Fruit fly (Drosophila melanogaster) whole organism, embryonic: ENCODE measurements around the gene scrib.
A peak's percentile ranks its signal among the peaks of the same experiment; 100 is the strongest.

Experiments used
- Ada2b ChIP-seq: fragments of 200-800 bp; sonication (Bioruptor generic); IDR thresholded peaks from 2 replicates; pipeline ENCODE4 v1.3.6; 2022; ENCODE audit warnings: missing biosample characterization, missing genetic modification characterization
- Atf3 ChIP-seq: fragments of 200-800 bp; sonication (Bioruptor generic); optimal IDR thresholded peaks from 3 replicates; lab custom pipeline; 2016; ENCODE audit warnings: missing biosample characterization, missing genetic modification characterization
- Awh ChIP-seq: fragments of 200-800 bp; sonication (Bioruptor generic); IDR thresholded peaks from 2 replicates; pipeline ENCODE4, ENCODE4 v1.3.6; 2022; ENCODE audit warnings: missing biosample characterization, missing genetic modification characterization
- CG10565 ChIP-seq: fragments of 200-800 bp; sonication (Bioruptor generic); optimal IDR thresholded peaks from 3 replicates; lab custom pipeline; 2016; ENCODE audit warnings: missing biosample characterization, mild to moderate bottlenecking, missing genetic modification characterization
- CG11504 ChIP-seq: fragments of 200-800 bp; sonication (Bioruptor generic); optimal IDR thresholded peaks from 3 replicates; lab custom pipeline; 2019; ENCODE audit warnings: missing biosample characterization, mild to moderate bottlenecking, missing genetic modification characterization, moderate library complexity
- CG11695 ChIP-seq: fragments of 200-800 bp; sonication (Bioruptor generic); IDR thresholded peaks from 3 replicates; pipeline ENCODE4 v1.3.6; 2022; ENCODE audit warnings: missing biosample characterization, missing genetic modification characterization
- CG12659 ChIP-seq: fragments of 200-800 bp; sonication (Bioruptor generic); optimal IDR thresholded peaks from 3 replicates; lab custom pipeline; 2017; ENCODE audit warnings: mild to moderate bottlenecking, missing biosample characterization, missing genetic modification reagents, missing genetic modification characterization
- CG12942 ChIP-seq: fragments of 200-800 bp; sonication (Bioruptor generic); optimal IDR thresholded peaks from 3 replicates; lab custom pipeline; 2016; ENCODE audit warnings: missing biosample characterization, missing genetic modification characterization
- CG13624 ChIP-seq: fragments of 200-800 bp; sonication (Bioruptor generic); optimal IDR thresholded peaks from 2 replicates; lab custom pipeline; 2016; ENCODE audit warnings: missing biosample characterization, missing genetic modification characterization
- CG14710 ChIP-seq: fragments of 200-800 bp; sonication (Bioruptor generic); optimal IDR thresholded peaks from 3 replicates; lab custom pipeline; 2019; ENCODE audit warnings: missing biosample characterization, mild to moderate bottlenecking, missing genetic modification characterization, moderate library complexity
- CG1603 ChIP-seq: fragments of 200-800 bp; sonication (Bioruptor generic); optimal IDR thresholded peaks from 2 replicates; lab custom pipeline; 2019; ENCODE audit warnings: missing biosample characterization, mild to moderate bottlenecking, missing genetic modification characterization, moderate library complexity
- CG17186 ChIP-seq: fragments of 200-800 bp; sonication (Bioruptor generic); optimal IDR thresholded peaks from 3 replicates; lab custom pipeline; 2017; ENCODE audit warnings: missing biosample characterization, missing genetic modification reagents, missing genetic modification characterization
- CG17359 ChIP-seq: fragments of 200-800 bp; sonication (Bioruptor generic); optimal IDR thresholded peaks from 3 replicates; lab custom pipeline; 2018; ENCODE audit warnings: missing biosample characterization, mild to moderate bottlenecking, missing genetic modification characterization, moderate library complexity
- CG32767 ChIP-seq: fragments of 200-800 bp; sonication (Bioruptor generic); IDR thresholded peaks from 2 replicates; pipeline ENCODE4 v1.3.6; 2022; ENCODE audit warnings: missing biosample characterization, missing genetic modification characterization
- CG32772 ChIP-seq: fragments of 200-800 bp; sonication (Bioruptor generic); IDR thresholded peaks from 2 replicates; pipeline ENCODE4 v1.3.6; 2022; ENCODE audit warnings: missing biosample characterization, missing genetic modification characterization
- CG3407 ChIP-seq: fragments of 200-800 bp; sonication (Bioruptor generic); optimal IDR thresholded peaks from 2 replicates; lab custom pipeline; 2018; ENCODE audit warnings: missing biosample characterization, mild to moderate bottlenecking, missing genetic modification characterization
- CG42726 ChIP-seq: fragments of 200-800 bp; sonication (Bioruptor generic); IDR thresholded peaks from 2 replicates; pipeline ENCODE4 v1.3.6; 2022; ENCODE audit warnings: missing biosample characterization, missing genetic modification characterization; ENCODE audit not compliant: partially characterized antibody
- CG7372 ChIP-seq: fragments of 200-800 bp; sonication (Bioruptor generic); IDR thresholded peaks from 2 replicates; pipeline ENCODE4 v1.3.6; 2022; ENCODE audit warnings: missing biosample characterization, missing genetic modification characterization
- CG8388 ChIP-seq: fragments of 200-800 bp; sonication (Bioruptor generic); optimal IDR thresholded peaks from 2 replicates; lab custom pipeline; 2019; ENCODE audit warnings: missing biosample characterization, mild to moderate bottlenecking, missing genetic modification characterization, moderate library complexity
- CG8478 ChIP-seq: fragments of >200 bp; optimal IDR thresholded peaks from 2 replicates; lab custom pipeline; 2018
- CHES-1-like ChIP-seq: fragments of 200-800 bp; sonication (Bioruptor generic); optimal IDR thresholded peaks from 2 replicates; lab custom pipeline; 2016; ENCODE audit warnings: missing biosample characterization, missing genetic modification characterization
- Dek ChIP-seq: fragments of 200-800 bp; sonication (Bioruptor generic); optimal IDR thresholded peaks from 3 replicates; lab custom pipeline; 2019; ENCODE audit warnings: missing biosample characterization, mild to moderate bottlenecking, missing genetic modification characterization, moderate library complexity
- Dip3 ChIP-seq: fragments of 200-800 bp; sonication (Bioruptor generic); optimal IDR thresholded peaks from 3 replicates; lab custom pipeline; 2016; ENCODE audit warnings: missing biosample characterization, missing genetic modification characterization
- Fer3 ChIP-seq: fragments of 200-800 bp; sonication (Bioruptor generic); optimal IDR thresholded peaks from 2 replicates; lab custom pipeline; 2018; ENCODE audit warnings: missing biosample characterization, mild to moderate bottlenecking, missing genetic modification characterization, moderate library complexity
- Gsc ChIP-seq: fragments of 200-800 bp; sonication (Bioruptor generic); IDR thresholded peaks from 2 replicates; pipeline ENCODE4 v1.3.6; 2022; ENCODE audit warnings: missing biosample characterization, missing genetic modification characterization
- Hr78 ChIP-seq, 2 experiments: fragments of 200-800 bp in 1 of 2; fragments of >200 bp in 1 of 2; sonication (Bioruptor generic) in 1 of 2; optimal IDR thresholded peaks; 2 replicates each; lab custom pipeline; 2017 to 2019; ENCODE audit warnings: missing biosample characterization in 2 of 2, missing genetic modification characterization in 2 of 2, mild to moderate bottlenecking in 1 of 2, moderate library complexity in 1 of 2
- Jarid2 ChIP-seq: fragments of 200-800 bp; sonication (Bioruptor generic); optimal IDR thresholded peaks from 3 replicates; lab custom pipeline; 2017; ENCODE audit warnings: mild to moderate bottlenecking, missing biosample characterization, missing genetic modification reagents, missing genetic modification characterization
- Kr ChIP-seq: fragments of 200-800 bp; sonication (Bioruptor generic); optimal IDR thresholded peaks from 2 replicates; lab custom pipeline; 2017; ENCODE audit warnings: missing biosample characterization, mild to moderate bottlenecking, missing genetic modification characterization
- MESR4 ChIP-seq: fragments of 200-800 bp; sonication (Bioruptor generic); optimal IDR thresholded peaks from 2 replicates; lab custom pipeline; 2018; ENCODE audit warnings: missing biosample characterization, mild to moderate bottlenecking, missing genetic modification characterization, moderate library complexity
- Max ChIP-seq: fragments of 200-800 bp; sonication (Bioruptor generic); optimal IDR thresholded peaks from 2 replicates; lab custom pipeline; 2016; ENCODE audit warnings: missing biosample characterization, mild to moderate bottlenecking, missing genetic modification characterization
- Meics ChIP-seq: fragments of 200-800 bp; sonication (Bioruptor generic); optimal IDR thresholded peaks from 2 replicates; lab custom pipeline; 2017; ENCODE audit warnings: missing biosample characterization, mild to moderate bottlenecking, missing genetic modification characterization
- NFAT ChIP-seq: fragments of 200-800 bp; sonication (Bioruptor generic); IDR thresholded peaks from 2 replicates; pipeline ENCODE4 v1.3.6; 2022; ENCODE audit warnings: missing biosample characterization, missing genetic modification characterization
- PHDP ChIP-seq: fragments of 200-800 bp; sonication (Bioruptor generic); optimal IDR thresholded peaks from 3 replicates; lab custom pipeline; 2018; ENCODE audit warnings: missing biosample characterization, mild to moderate bottlenecking, missing genetic modification characterization, moderate library complexity
- Taf1 ChIP-seq: fragments of 200-800 bp; sonication (Bioruptor generic); IDR thresholded peaks from 2 replicates; pipeline ENCODE4 v1.3.6; 2022; ENCODE audit warnings: missing biosample characterization, missing genetic modification characterization
- Usf ChIP-seq: fragments of 200-800 bp; sonication (Bioruptor generic); optimal IDR thresholded peaks from 2 replicates; lab custom pipeline; 2017; ENCODE audit warnings: missing genotype, missing biosample characterization, missing genetic modification characterization
- bbx ChIP-seq: fragments of 200-800 bp; sonication (Bioruptor generic); IDR thresholded peaks from 2 replicates; pipeline ENCODE4 v1.3.6; 2022; ENCODE audit warnings: missing biosample characterization, missing genetic modification characterization; ENCODE audit not compliant: partially characterized antibody
- bsh ChIP-seq, 2 experiments: fragments of 200-800 bp; sonication (Bioruptor generic); optimal IDR thresholded peaks; 2 replicates each; lab custom pipeline; 2017 to 2018; ENCODE audit warnings: mild to moderate bottlenecking in 2 of 2, missing biosample characterization in 2 of 2, missing genetic modification characterization in 2 of 2, moderate library complexity in 1 of 2
- ham ChIP-seq: fragments of 200-800 bp; sonication (Bioruptor generic); IDR thresholded peaks from 2 replicates; pipeline ENCODE4 v1.3.6; 2022; ENCODE audit warnings: missing biosample characterization, missing genetic modification characterization
- hbn ChIP-seq: fragments of 200-800 bp; sonication (Bioruptor generic); IDR thresholded peaks from 2 replicates; pipeline ENCODE4 v1.3.6; 2022; ENCODE audit warnings: missing biosample characterization, missing genetic modification characterization; ENCODE audit not compliant: partially characterized antibody
- lab ChIP-seq: fragments of 200-800 bp; sonication (Bioruptor generic); optimal IDR thresholded peaks from 3 replicates; lab custom pipeline; 2017; ENCODE audit warnings: missing biosample characterization, missing genetic modification characterization, mild to moderate bottlenecking, moderate library complexity, missing genetic modification reagents
- lbe ChIP-seq: fragments of 200-800 bp; sonication (Bioruptor generic); optimal IDR thresholded peaks from 2 replicates; lab custom pipeline; 2016; ENCODE audit warnings: missing biosample characterization, mild to moderate bottlenecking, missing genetic modification characterization
- org-1 ChIP-seq: fragments of 200-800 bp; sonication (Bioruptor generic); optimal IDR thresholded peaks from 2 replicates; lab custom pipeline; 2017; ENCODE audit warnings: missing biosample characterization, missing genetic modification characterization
- pb ChIP-seq: fragments of 200-800 bp; sonication (Bioruptor generic); optimal IDR thresholded peaks from 3 replicates; lab custom pipeline; 2016; ENCODE audit warnings: missing biosample characterization, missing genetic modification characterization
- pfk ChIP-seq: fragments of 200-800 bp; sonication (Bioruptor generic); optimal IDR thresholded peaks from 2 replicates; lab custom pipeline; 2018; ENCODE audit warnings: missing biosample characterization, mild to moderate bottlenecking, missing genetic modification characterization, moderate library complexity
- pros ChIP-seq: fragments of 200-800 bp; sonication (Bioruptor generic); optimal IDR thresholded peaks from 3 replicates; lab custom pipeline; 2019; ENCODE audit warnings: missing biosample characterization, mild to moderate bottlenecking, missing genetic modification characterization, moderate library complexity
- tll ChIP-seq, 2 experiments: fragments of 200-800 bp in 1 of 2; fragments of >200 bp in 1 of 2; sonication (Bioruptor generic) in 1 of 2; optimal IDR thresholded peaks; 2 replicates each; lab custom pipeline; 2017 to 2019; ENCODE audit warnings: missing biosample characterization in 2 of 2, missing genetic modification characterization in 2 of 2, mild to moderate bottlenecking in 1 of 2, moderate library complexity in 1 of 2
- vfl ChIP-seq: fragments of 200-800 bp; sonication (Bioruptor generic); optimal IDR thresholded peaks from 2 replicates; lab custom pipeline; 2016; ENCODE audit warnings: missing biosample characterization, missing genetic modification characterization
- vnd ChIP-seq: fragments of 200-800 bp; sonication (Bioruptor generic); IDR thresholded peaks from 3 replicates; pipeline ENCODE4 v1.3.6; 2022; ENCODE audit warnings: missing biosample characterization, missing genetic modification characterization; ENCODE audit not compliant: partially characterized antibody
- z ChIP-seq: fragments of 200-800 bp; sonication (Bioruptor generic); IDR thresholded peaks from 3 replicates; pipeline ENCODE4 v1.3.6; 2022; ENCODE audit warnings: missing biosample characterization, missing genetic modification characterization

scrib gene

DNA sequence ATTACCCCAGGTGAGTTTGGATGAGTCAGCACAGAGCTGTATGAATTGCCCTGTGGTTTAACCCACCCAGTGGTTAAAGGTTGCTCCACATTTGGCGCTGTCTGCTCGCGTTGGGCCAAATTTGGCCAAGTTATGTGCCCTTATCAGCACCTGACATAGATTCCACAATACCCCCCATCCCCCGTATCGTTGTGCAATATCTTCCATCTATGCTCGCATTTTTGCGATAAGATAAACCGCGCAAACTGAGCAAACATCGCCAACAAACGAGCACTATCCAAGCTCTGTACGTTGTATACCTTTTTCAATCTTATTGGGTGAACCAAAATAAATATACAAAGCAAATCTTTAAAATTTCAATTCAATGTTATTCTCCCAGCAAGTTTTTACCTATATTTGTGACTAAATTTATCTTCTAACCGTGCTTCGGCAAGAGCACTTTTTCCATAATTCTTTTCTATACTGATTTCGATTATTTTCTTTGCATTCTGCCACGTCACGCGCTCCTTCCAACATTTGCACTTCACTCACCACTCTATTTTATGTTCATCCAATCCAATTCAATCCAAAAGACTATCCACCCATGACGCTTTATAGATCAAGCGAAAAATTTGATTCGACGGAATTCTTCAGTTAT lies 19.6 kb downstream of the scrib start (continued):
- TF ChIP-seq Hr78 (GFP tag; optimal IDR thresholded peaks at IDR 0.05; lab: Kevin White, UChicago) (no peak), Taf1 (GFP tag; lab: Robert Waterston, UW) (no peak), CG14710 (tag; lab: Kevin White, UChicago) (no peak), Gsc (GFP tag; lab: Robert Waterston, UW) (no peak), Atf3 (GFP tag; lab: Kevin White, UChicago) (no peak), pb (GFP tag; lab: Kevin White, UChicago) (no peak), lab (GFP tag; lab: Kevin White, UChicago) (peak; percentile 78), Jarid2 (GFP tag; lab: Kevin White, UChicago) (no peak), tll (GFP tag; optimal IDR thresholded peaks at IDR 0.05; lab: Kevin White, UChicago) (no peak), CG8388 (GFP tag; lab: Kevin White, UChicago) (no peak), Ada2b (GFP tag; lab: Robert Waterston, UW) (no peak; the same call in 1 of the 2 replicates), CG12942 (GFP tag; lab: Kevin White, UChicago) (no peak), CG17186 (GFP tag; lab: Kevin White, UChicago) (no peak), CG17359 (tag; lab: Kevin White, UChicago) (no peak), pfk (GFP tag; lab: Kevin White, UChicago) (no peak), Fer3 (peak; percentile 48), vfl (GFP tag; lab: Kevin White, UChicago) (no peak), CG7372 (GFP tag; lab: Robert Waterston, UW) (no peak), ham (GFP tag; lab: Robert Waterston, UW) (no peak), Kr (GFP tag; lab: Kevin White, UChicago) (no peak), Meics (GFP tag; lab: Kevin White, UChicago) (peak; percentile 75), PHDP (tag; lab: Kevin White, UChicago) (peak; percentile 44), CHES-1-like (GFP tag; lab: Kevin White, UChicago) (peak; percentile 22), bbx (GFP tag; lab: Robert Waterston, UW) (no peak), Max (no peak), CG13624 (GFP tag; lab: Kevin White, UChicago) (no peak), CG8478 (lab: Kevin White, UChicago) (no peak), CG1603 (tag; lab: Kevin White, UChicago) (no peak), CG12659 (peak; percentile 15), CG42726 (GFP tag; lab: Robert Waterston, UW) (no peak), bsh (GFP tag; optimal IDR thresholded peaks at IDR 0.05; lab: Kevin White, UChicago) (no peak), Usf (GFP tag; lab: Kevin White, UChicago) (no peak), Dek (tag; lab: Kevin White, UChicago) (no peak), Awh (GFP tag; lab: Robert Waterston, UW) (no peak), CG11695 (GFP tag; lab: Robert Waterston, UW) (no peak), CG3407 (GFP tag; lab: Kevin White, UChicago) (no peak), org-1 (GFP tag; lab: Kevin White, UChicago) (peak; percentile 27), vnd (GFP tag; lab: Robert Waterston, UW) (no peak), CG10565 (GFP tag; lab: Kevin White, UChicago) (no peak), Dip3 (GFP tag; lab: Kevin White, UChicago) (no peak), pros (GFP tag; lab: Kevin White, UChicago) (no peak), hbn (no peak), CG32772 (GFP tag; lab: Robert Waterston, UW) (no peak), lbe (GFP tag; lab: Kevin White, UChicago) (no peak), MESR4 (GFP tag; lab: Kevin White, UChicago) (no peak), NFAT (GFP tag; lab: Robert Waterston, UW) (no peak), CG32767 (no peak), CG11504 (tag; lab: Kevin White, UChicago) (no peak), z (GFP tag; lab: Robert Waterston, UW) (no peak)
